Fruit fly (Drosophila melanogaster) Kc167 (cell line): Measurements from ENCODE around the gene shps.
A peak's percentile ranks its signal among the peaks of the same experiment; 100 is the strongest.

Experiments used
- Myc ChIP-seq: fragments of >200 bp; optimal IDR thresholded peaks from 2 replicates; lab custom pipeline; 2017; ENCODE audit warnings: missing external identifiers
- Sin3A ChIP-seq: fragments of >200 bp; optimal IDR thresholded peaks from 2 replicates; lab custom pipeline; 2018; ENCODE audit warnings: missing external identifiers
- h ChIP-seq: fragments of >200 bp; optimal IDR thresholded peaks from 3 replicates; lab custom pipeline; 2018; ENCODE audit warnings: missing external identifiers
- insv ChIP-seq: fragments of >200 bp; optimal IDR thresholded peaks from 3 replicates; lab custom pipeline; 2018; ENCODE audit warnings: missing external identifiers
- psq ChIP-seq: fragments of >200 bp; optimal IDR thresholded peaks from 2 replicates; lab custom pipeline; 2017; ENCODE audit warnings: missing external identifiers
- ttk ChIP-seq: sonication (Bioruptor generic); optimal IDR thresholded peaks from 2 replicates; lab custom pipeline; 2017; ENCODE audit warnings: missing external identifiers

Gene shps

dm6 chr3R:24279291-24279690 lies at the start of gene shps:
Gene shps, plus strand, starts transcription at chr3R:24279572.
- TF ChIP-seq insv (lab: Kevin White, UChicago) (no peak), Sin3A (lab: Kevin White, UChicago) (no peak), h (no peak), psq (lab: Kevin White, UChicago) (no peak), ttk (lab: Kevin White, UChicago) (no peak), Myc (lab: Kevin White, UChicago) (no peak)

dm6 chr3R:24229870-24230422 lies 49.4 kb upstream of the shps start, which contains the start of gene Spase22-23:
Gene Spase22-23, minus strand, starts transcription at chr3R:24230035.
- TF ChIP-seq Sin3A (lab: Kevin White, UChicago) (no peak), h (no peak), ttk (lab: Kevin White, UChicago) (no peak), Myc (lab: Kevin White, UChicago) (no peak), insv (lab: Kevin White, UChicago) (no peak), psq (lab: Kevin White, UChicago) (no peak)

- TF ChIP-seq Sin3A (lab: Kevin White, UChicago) (no peak), Myc (lab: Kevin White, UChicago) (no peak), psq (lab: Kevin White, UChicago) (no peak), h (no peak), ttk (lab: Kevin White, UChicago) (no peak), insv (lab: Kevin White, UChicago) (no peak)
These were observed 48.8 kb upstream of the shps start, which contains the start of gene mask for dm6 chr3R:24230423-24231205. Gene mask, plus strand, starts transcription at chr3R:24230562.

- peak; percentile 62 for TF ChIP-seq psq (lab: Kevin White, UChicago)
- no peak for TF ChIP-seq insv (lab: Kevin White, UChicago)
These were observed 48.2 kb upstream of the shps start for dm6 chr3R:24231206-24231502.

- TF ChIP-seq ttk (lab: Kevin White, UChicago) = peak; percentile 90
- TF ChIP-seq Myc (lab: Kevin White, UChicago) = no peak
These were observed 47.5 kb upstream of the shps start for dm6 chr3R:24231914-24232313.

dm6 chr3R:24233366-24234161 lies 45.8 kb upstream of the shps start:
- TF ChIP-seq ttk (lab: Kevin White, UChicago) (no peak), psq (lab: Kevin White, UChicago) (no peak), Myc (lab: Kevin White, UChicago) (no peak), insv (lab: Kevin White, UChicago) (no peak), h (no peak), Sin3A (lab: Kevin White, UChicago) (no peak)

dm6 chr3R:24234162-24234529 lies 45.2 kb upstream of the shps start:
- no peak for TF ChIP-seq Myc (lab: Kevin White, UChicago)
- no peak for TF ChIP-seq ttk (lab: Kevin White, UChicago)
- peak; percentile 53 for TF ChIP-seq psq (lab: Kevin White, UChicago)
- no peak for TF ChIP-seq insv (lab: Kevin White, UChicago)

- TF ChIP-seq insv (lab: Kevin White, UChicago) (no peak), ttk (lab: Kevin White, UChicago) (no peak), Myc (lab: Kevin White, UChicago) (no peak), h (no peak), psq (lab: Kevin White, UChicago) (no peak), Sin3A (lab: Kevin White, UChicago) (no peak)
These were observed 44.7 kb upstream of the shps start for dm6 chr3R:24234721-24235120.

- TF ChIP-seq h (no peak), insv (lab: Kevin White, UChicago) (no peak), ttk (lab: Kevin White, UChicago) (no peak), psq (lab: Kevin White, UChicago) (no peak), Sin3A (lab: Kevin White, UChicago) (no peak), Myc (lab: Kevin White, UChicago) (no peak)
These were observed 26.9 kb upstream of the shps start, which contains the start of gene beta-PheRS for dm6 chr3R:24252494-24252893. Gene beta-PheRS, minus strand, starts transcription at chr3R:24252679.

- TF ChIP-seq insv (lab: Kevin White, UChicago) (no peak), Myc (lab: Kevin White, UChicago) (no peak), h (no peak), ttk (lab: Kevin White, UChicago) (no peak)
These were observed 21.0 kb upstream of the shps start for dm6 chr3R:24258333-24258732.

- no peak for TF ChIP-seq psq (lab: Kevin White, UChicago)
These were observed 19.9 kb upstream of the shps start for dm6 chr3R:24259278-24260040.

dm6 chr3R:24260041-24260379 lies 19.4 kb upstream of the shps start:
- TF ChIP-seq ttk (lab: Kevin White, UChicago) = no peak
- no peak for TF ChIP-seq Sin3A (lab: Kevin White, UChicago)
- TF ChIP-seq insv (lab: Kevin White, UChicago) = no peak
- TF ChIP-seq Myc (lab: Kevin White, UChicago) = no peak
- TF ChIP-seq h = no peak
- no peak for TF ChIP-seq psq (lab: Kevin White, UChicago)
